Worm (Caenorhabditis elegans) whole organism, mixed stage, embryonic: ENCODE results near the gene cone-1.

Experiments used
- M03D4.4 ChIP-seq: sonication (generic microtip); optimal IDR thresholded peaks from 2 replicates; lab custom pipeline; 2017; ENCODE audit warnings: mild to moderate bottlenecking, missing genetic modification characterization, missing compliant biosample characterization
- bed-3 ChIP-seq: fragments of 200-800 bp; sonication (Bioruptor generic); optimal IDR thresholded peaks from 3 replicates; lab custom pipeline; 2018; ENCODE audit warnings: mild to moderate bottlenecking, missing genetic modification characterization, moderate library complexity, missing compliant biosample characterization
- blmp-1 ChIP-seq: fragments of 150-350 bp; optimal IDR thresholded peaks from 2 replicates; lab custom pipeline; 2014; ENCODE audit warnings: missing biosample characterization, missing genetic modification characterization
- ceh-83 ChIP-seq: fragments of 200-800 bp; sonication (Bioruptor generic); optimal IDR thresholded peaks from 2 replicates; lab custom pipeline; 2018; ENCODE audit warnings: mild to moderate bottlenecking, missing genetic modification characterization, missing compliant biosample characterization
- ces-1 ChIP-seq: fragments of 150-350 bp; optimal IDR thresholded peaks from 2 replicates; lab custom pipeline; 2014; ENCODE audit warnings: missing biosample characterization, missing genetic modification reagents, missing genetic modification characterization
- drap-1 ChIP-seq: fragments of 200-800 bp; sonication (Bioruptor generic); optimal IDR thresholded peaks from 3 replicates; lab custom pipeline; 2018; ENCODE audit warnings: mild to moderate bottlenecking, missing genetic modification characterization, missing compliant biosample characterization
- elt-3 ChIP-seq: fragments of 150-350 bp; optimal IDR thresholded peaks from 2 replicates; lab custom pipeline; 2014; ENCODE audit warnings: missing biosample characterization, missing genetic modification characterization
- ham-2 ChIP-seq: fragments of 200-800 bp; sonication (Bioruptor generic); optimal IDR thresholded peaks from 2 replicates; lab custom pipeline; 2018; ENCODE audit warnings: mild to moderate bottlenecking, missing genetic modification characterization, missing compliant biosample characterization
- hlh-1 ChIP-seq: fragments of 150-350 bp; optimal IDR thresholded peaks from 2 replicates; lab custom pipeline; 2014; ENCODE audit warnings: missing biosample characterization, missing genetic modification reagents, missing genetic modification characterization
- lsy-2 ChIP-seq: fragments of 150-350 bp; optimal IDR thresholded peaks from 2 replicates; lab custom pipeline; 2014; ENCODE audit warnings: missing biosample characterization, missing genetic modification characterization
- mab-5 ChIP-seq: fragments of 150-350 bp; optimal IDR thresholded peaks from 2 replicates; lab custom pipeline; 2014; ENCODE audit warnings: missing biosample characterization, missing genetic modification characterization
- mep-1 ChIP-seq: fragments of 150-350 bp; optimal IDR thresholded peaks from 2 replicates; lab custom pipeline; 2017; ENCODE audit warnings: missing biosample characterization, missing genetic modification reagents, missing genetic modification characterization, inconsistent platforms
- mls-2 ChIP-seq: sonication (generic microtip); optimal IDR thresholded peaks from 2 replicates; lab custom pipeline; 2016; ENCODE audit warnings: mild to moderate bottlenecking, missing genetic modification characterization, moderate library complexity, missing compliant biosample characterization
- nhr-12 ChIP-seq: fragments of 150-350 bp; optimal IDR thresholded peaks from 2 replicates; lab custom pipeline; 2014; ENCODE audit warnings: missing biosample characterization, missing genetic modification characterization
- nhr-2 ChIP-seq: fragments of 150-350 bp; optimal IDR thresholded peaks from 2 replicates; lab custom pipeline; 2014; ENCODE audit warnings: missing biosample characterization, missing genetic modification characterization
- nhr-237 ChIP-seq: fragments of 150-350 bp; optimal IDR thresholded peaks from 2 replicates; lab custom pipeline; 2014; ENCODE audit warnings: missing biosample characterization, missing genetic modification characterization
- nhr-28 ChIP-seq: fragments of 150-350 bp; optimal IDR thresholded peaks from 2 replicates; lab custom pipeline; 2014; ENCODE audit warnings: missing biosample characterization, missing genetic modification characterization
- nhr-76 ChIP-seq: sonication (generic microtip); optimal IDR thresholded peaks from 2 replicates; lab custom pipeline; 2017; ENCODE audit warnings: missing biosample characterization, missing genetic modification characterization
- pha-4 ChIP-seq: fragments of 150-350 bp; optimal IDR thresholded peaks from 2 replicates; lab custom pipeline; 2018; ENCODE audit warnings: missing biosample characterization, missing genetic modification reagents, missing genetic modification characterization
- sem-2 ChIP-seq: fragments of 200-800 bp; sonication (Bioruptor generic); optimal IDR thresholded peaks from 2 replicates; lab custom pipeline; 2018; ENCODE audit warnings: mild to moderate bottlenecking, missing genetic modification characterization, missing compliant biosample characterization
- snpc-4 ChIP-seq: fragments of 150-350 bp; optimal IDR thresholded peaks from 2 replicates; lab custom pipeline; 2014; ENCODE audit warnings: missing biosample characterization, missing genetic modification characterization
- sptf-1 ChIP-seq: sonication (generic microtip); optimal IDR thresholded peaks from 2 replicates; lab custom pipeline; 2017; ENCODE audit warnings: mild to moderate bottlenecking, missing genetic modification characterization, moderate library complexity, missing compliant biosample characterization
- tbx-8 ChIP-seq: fragments of 200-800 bp; sonication (Bioruptor generic); optimal IDR thresholded peaks from 2 replicates; lab custom pipeline; 2018; ENCODE audit warnings: mild to moderate bottlenecking, missing genetic modification characterization, moderate library complexity, missing compliant biosample characterization
- unc-120 ChIP-seq: sonication (generic microtip); optimal IDR thresholded peaks from 2 replicates; lab custom pipeline; 2017; ENCODE audit warnings: missing genetic modification characterization, missing compliant biosample characterization; ENCODE audit not compliant: poor library complexity, severe bottlenecking
- unc-39 ChIP-seq: fragments of 150-350 bp; optimal IDR thresholded peaks from 2 replicates; lab custom pipeline; 2014; ENCODE audit warnings: missing biosample characterization, missing genetic modification characterization
- unc-62 ChIP-seq: fragments of 150-350 bp; optimal IDR thresholded peaks from 2 replicates; lab custom pipeline; 2014; ENCODE audit warnings: missing biosample characterization, missing genetic modification reagents, missing genetic modification characterization
- zip-8 ChIP-seq: fragments of 150-350 bp; optimal IDR thresholded peaks from 2 replicates; lab custom pipeline; 2014; ENCODE audit warnings: missing biosample characterization, missing genetic modification characterization
- ztf-11 ChIP-seq: fragments of 150-350 bp; optimal IDR thresholded peaks from 2 replicates; lab custom pipeline; 2014; ENCODE audit warnings: missing biosample characterization, missing genetic modification characterization

The cone-1 gene

ce11 chrIII:2576360-2577259, 46.2 kb downstream of the cone-1 start (continued):
- TF ChIP-seq ceh-83 (GFP tag; lab: Kevin White, UChicago), result peak; percentile 38
- no peak for TF ChIP-seq nhr-2 (tag; lab: Kevin White, UChicago)
- TF ChIP-seq ces-1 (GFP tag; lab: Kevin White, UChicago), result peak; percentile 49
- TF ChIP-seq nhr-237, result no peak
- peak; percentile 44 for TF ChIP-seq lsy-2 (tag; lab: Kevin White, UChicago)
- TF ChIP-seq drap-1 (GFP tag; lab: Kevin White, UChicago), result peak; percentile 38
- no peak for TF ChIP-seq elt-3 (tag; lab: Kevin White, UChicago)

- TF ChIP-seq nhr-2 (tag; lab: Kevin White, UChicago), result no peak
- no peak for TF ChIP-seq zip-8 (tag; lab: Kevin White, UChicago)
- TF ChIP-seq M03D4.4 (tag; lab: Kevin White, UChicago), result no peak
- no peak for TF ChIP-seq ham-2
- no peak for TF ChIP-seq nhr-237
- TF ChIP-seq drap-1 (GFP tag; lab: Kevin White, UChicago), result no peak
- no peak for TF ChIP-seq nhr-28 (tag; lab: Kevin White, UChicago)
- TF ChIP-seq ztf-11 (tag; lab: Kevin White, UChicago), result no peak
Observed at ce11 chrIII:2577982-2578381, 47.6 kb downstream of the cone-1 start.

- peak; percentile 55 for TF ChIP-seq ces-1 (GFP tag; lab: Kevin White, UChicago)
- TF ChIP-seq mab-5 (tag; lab: Kevin White, UChicago), result peak; percentile 22
- no peak for TF ChIP-seq ceh-83 (GFP tag; lab: Kevin White, UChicago)
- no peak for TF ChIP-seq elt-3 (tag; lab: Kevin White, UChicago)
- no peak for TF ChIP-seq M03D4.4 (tag; lab: Kevin White, UChicago)
- no peak for TF ChIP-seq unc-62 (GFP tag; lab: Kevin White, UChicago)
- peak; percentile 5 for TF ChIP-seq mep-1 (tag; lab: Kevin White, UChicago)
- TF ChIP-seq hlh-1 (tag; lab: Kevin White, UChicago), result peak; percentile 46
Observed at ce11 chrIII:2578563-2578962, 48.1 kb downstream of the cone-1 start.

ce11 chrIII:2578993-2579392, 48.6 kb downstream of the cone-1 start, which contains the start of gene Y71H2B.8:
TSS of gene Y71H2B.8 (plus strand) at chrIII:2579293.
- TF ChIP-seq pha-4 (tag; lab: Kevin White, UChicago), result no peak
- no peak for TF ChIP-seq nhr-28 (tag; lab: Kevin White, UChicago)
- TF ChIP-seq drap-1 (GFP tag; lab: Kevin White, UChicago), result no peak
- no peak for TF ChIP-seq elt-3 (tag; lab: Kevin White, UChicago)
- no peak for TF ChIP-seq unc-62 (GFP tag; lab: Kevin White, UChicago)
- TF ChIP-seq nhr-12 (tag; lab: Kevin White, UChicago), result no peak
- TF ChIP-seq ham-2, result no peak
- no peak for TF ChIP-seq zip-8 (tag; lab: Kevin White, UChicago)
- no peak for TF ChIP-seq sem-2 (GFP tag; lab: Kevin White, UChicago)
- TF ChIP-seq M03D4.4 (tag; lab: Kevin White, UChicago), result no peak
- no peak for TF ChIP-seq bed-3 (GFP tag; lab: Kevin White, UChicago)
- no peak for TF ChIP-seq unc-39 (tag; lab: Kevin White, UChicago)
- TF ChIP-seq ces-1 (GFP tag; lab: Kevin White, UChicago), result no peak
- no peak for TF ChIP-seq blmp-1
- TF ChIP-seq nhr-76, result no peak
- no peak for TF ChIP-seq mep-1 (tag; lab: Kevin White, UChicago)
- no peak for TF ChIP-seq hlh-1 (tag; lab: Kevin White, UChicago)
- TF ChIP-seq tbx-8 (GFP tag; lab: Kevin White, UChicago), result no peak
- no peak for TF ChIP-seq unc-120 (tag; lab: Kevin White, UChicago)
- no peak for TF ChIP-seq sptf-1 (tag; lab: Kevin White, UChicago)
- TF ChIP-seq, all 35 proteins: peak for 0

ce11 chrIII:2586193-2586592, 55.8 kb downstream of the cone-1 start, which contains the start of gene gpa-17:
TSS of gene gpa-17 (plus strand) at chrIII:2586555.
- no peak for TF ChIP-seq mls-2 (tag; lab: Kevin White, UChicago)
- no peak for TF ChIP-seq unc-39 (tag; lab: Kevin White, UChicago)
- no peak for TF ChIP-seq ces-1 (GFP tag; lab: Kevin White, UChicago)
- TF ChIP-seq nhr-76, result no peak
- TF ChIP-seq snpc-4 (tag; lab: Kevin White, UChicago), result no peak
- TF ChIP-seq sem-2 (GFP tag; lab: Kevin White, UChicago), result no peak
- TF ChIP-seq, all 35 proteins: peak for 0
